Worm (Caenorhabditis elegans) whole organism, L3 larva: ENCODE data around the gene F13E9.19.
A peak's percentile ranks its signal among the peaks of the same experiment; 100 is the strongest.

Source experiments
- ZK546.5 ChIP-seq: sonication (generic microtip); optimal IDR thresholded peaks from 2 replicates; lab custom pipeline; 2017; ENCODE audit warnings: missing biosample characterization, missing genetic modification characterization
- aly-2 ChIP-seq: fragments of 150-350 bp; optimal IDR thresholded peaks from 2 replicates; lab custom pipeline; 2014; ENCODE audit warnings: missing biosample characterization, missing genetic modification characterization
- ama-1 ChIP-seq: fragments of 150-350 bp; optimal IDR thresholded peaks from 2 replicates; lab custom pipeline; 2018
- ceh-16 ChIP-seq: sonication (generic microtip); optimal IDR thresholded peaks from 2 replicates; lab custom pipeline; 2017; ENCODE audit warnings: missing biosample characterization, missing genetic modification characterization
- ceh-28 ChIP-seq: fragments of 150-350 bp; optimal IDR thresholded peaks from 2 replicates; lab custom pipeline; 2014; ENCODE audit warnings: missing biosample characterization, missing genetic modification reagents, missing genetic modification characterization
- ceh-82 ChIP-seq: fragments of 150-350 bp; optimal IDR thresholded peaks from 2 replicates; lab custom pipeline; 2014; ENCODE audit warnings: missing biosample characterization, missing genetic modification characterization
- ceh-9 ChIP-seq: sonication (generic microtip); optimal IDR thresholded peaks from 2 replicates; lab custom pipeline; 2018; ENCODE audit warnings: missing biosample characterization, missing genetic modification characterization
- daf-12 ChIP-seq: fragments of 150-350 bp; optimal IDR thresholded peaks from 2 replicates; lab custom pipeline; 2014; ENCODE audit warnings: missing biosample characterization, missing genetic modification reagents, missing genetic modification characterization
- egl-5 ChIP-seq: fragments of 150-350 bp; optimal IDR thresholded peaks from 2 replicates; lab custom pipeline; 2017; ENCODE audit warnings: missing biosample characterization, missing genetic modification reagents, missing genetic modification characterization, inconsistent platforms
- elt-2 ChIP-seq: sonication (generic microtip); optimal IDR thresholded peaks from 2 replicates; lab custom pipeline; 2016; ENCODE audit warnings: missing genetic modification reagents, mild to moderate bottlenecking, missing genetic modification characterization, missing compliant biosample characterization
- elt-3 ChIP-seq, 3 experiments: fragments of 150-350 bp in 1 of 3; sonication (generic microtip) in 2 of 3; optimal IDR thresholded peaks; 2 replicates in 2 of 3; 4 replicates in 1 of 3; lab custom pipeline; 2014 to 2017; ENCODE audit warnings: missing biosample characterization in 3 of 3, missing genetic modification characterization in 3 of 3
- eor-1 ChIP-seq, 2 experiments: fragments of 150-350 bp; optimal IDR thresholded peaks; 2 replicates each; lab custom pipeline; 2014 to 2018; ENCODE audit warnings: missing biosample characterization in 2 of 2, missing genetic modification characterization in 2 of 2
- fkh-2 ChIP-seq: fragments of 150-350 bp; optimal IDR thresholded peaks from 2 replicates; lab custom pipeline; 2014; ENCODE audit warnings: missing biosample characterization, missing genetic modification reagents, missing genetic modification characterization
- fos-1 ChIP-seq: fragments of 150-350 bp; optimal IDR thresholded peaks from 2 replicates; lab custom pipeline; 2014; ENCODE audit warnings: missing biosample characterization, missing genetic modification characterization
- hmg-11 ChIP-seq: sonication (generic microtip); optimal IDR thresholded peaks from 2 replicates; lab custom pipeline; 2016; ENCODE audit warnings: missing genetic modification characterization, missing compliant biosample characterization
- lin-15B ChIP-seq: fragments of 150-350 bp; optimal IDR thresholded peaks from 2 replicates; lab custom pipeline; 2014; ENCODE audit warnings: missing biosample characterization, missing genetic modification characterization
- lin-39 ChIP-seq: fragments of 150-350 bp; optimal IDR thresholded peaks from 2 replicates; lab custom pipeline; 2018; ENCODE audit warnings: missing biosample characterization, missing genetic modification reagents, missing genetic modification characterization
- lsy-12 ChIP-seq: sonication (generic microtip); optimal IDR thresholded peaks from 2 replicates; lab custom pipeline; 2016; ENCODE audit warnings: mild to moderate bottlenecking, missing genetic modification characterization, missing compliant biosample characterization
- mml-1 ChIP-seq: fragments of 150-350 bp; sonication (generic microtip); optimal IDR thresholded peaks from 3 replicates; lab custom pipeline; 2014; ENCODE audit warnings: missing biosample characterization, missing genetic modification characterization
- nfya-1 ChIP-seq: sonication (generic microtip); optimal IDR thresholded peaks from 2 replicates; lab custom pipeline; 2017; ENCODE audit warnings: missing genetic modification characterization, mild to moderate bottlenecking, missing compliant biosample characterization, antibody characterized with exemption, moderate library complexity; ENCODE audit not compliant: insufficient read depth
- nhr-11 ChIP-seq: fragments of 150-350 bp; optimal IDR thresholded peaks from 2 replicates; lab custom pipeline; 2014; ENCODE audit warnings: missing biosample characterization, missing genetic modification characterization
- nhr-12 ChIP-seq: fragments of 150-350 bp; optimal IDR thresholded peaks from 2 replicates; lab custom pipeline; 2014; ENCODE audit warnings: missing biosample characterization, missing genetic modification characterization
- nhr-23 ChIP-seq: fragments of 150-350 bp; optimal IDR thresholded peaks from 2 replicates; lab custom pipeline; 2014; ENCODE audit warnings: missing biosample characterization, missing genetic modification reagents, missing genetic modification characterization
- nhr-25 ChIP-seq: sonication (generic microtip); optimal IDR thresholded peaks from 2 replicates; lab custom pipeline; 2017; ENCODE audit warnings: missing biosample characterization, missing genetic modification characterization
- nhr-28 ChIP-seq: fragments of 150-350 bp; optimal IDR thresholded peaks from 2 replicates; lab custom pipeline; 2014; ENCODE audit warnings: missing biosample characterization, missing genetic modification characterization
- nhr-43 ChIP-seq: sonication (generic microtip); optimal IDR thresholded peaks from 2 replicates; lab custom pipeline; 2016; ENCODE audit warnings: mild to moderate bottlenecking, missing genetic modification characterization, missing compliant biosample characterization; ENCODE audit not compliant: poor library complexity, severe bottlenecking
- nhr-76 ChIP-seq: fragments of 150-350 bp; sonication (generic microtip); optimal IDR thresholded peaks from 5 replicates; lab custom pipeline; 2014; ENCODE audit warnings: missing biosample characterization, missing genetic modification characterization
- nhr-77 ChIP-seq: fragments of 150-350 bp; optimal IDR thresholded peaks from 2 replicates; lab custom pipeline; 2014; ENCODE audit warnings: missing biosample characterization, missing genetic modification characterization
- pha-4 ChIP-seq: fragments of 150-350 bp; optimal IDR thresholded peaks from 2 replicates; lab custom pipeline; 2014; ENCODE audit warnings: missing biosample characterization, missing genetic modification reagents, missing genetic modification characterization
- pqm-1 ChIP-seq: fragments of 150-350 bp; optimal IDR thresholded peaks from 2 replicates; lab custom pipeline; 2017; ENCODE audit warnings: missing biosample characterization, missing genetic modification characterization, inconsistent platforms
- skn-1 ChIP-seq: fragments of 150-350 bp; optimal IDR thresholded peaks from 2 replicates; lab custom pipeline; 2014; ENCODE audit warnings: missing biosample characterization, missing genetic modification characterization
- snpc-4 ChIP-seq: fragments of 150-350 bp; optimal IDR thresholded peaks from 2 replicates; lab custom pipeline; 2014; ENCODE audit warnings: missing biosample characterization, missing genetic modification characterization
- tbx-2 ChIP-seq: sonication (generic microtip); optimal IDR thresholded peaks from 2 replicates; lab custom pipeline; 2016; ENCODE audit warnings: mild to moderate bottlenecking, missing genetic modification characterization, missing compliant biosample characterization
- unc-39 ChIP-seq: sonication (generic microtip); optimal IDR thresholded peaks from 4 replicates; lab custom pipeline; 2017; ENCODE audit warnings: missing biosample characterization, missing genetic modification characterization
- unc-62 ChIP-seq: fragments of 150-350 bp; sonication (generic microtip); optimal IDR thresholded peaks from 4 replicates; lab custom pipeline; 2014; ENCODE audit warnings: missing biosample characterization, missing genetic modification reagents, missing genetic modification characterization
- zag-1 ChIP-seq: fragments of 150-350 bp; optimal IDR thresholded peaks from 2 replicates; lab custom pipeline; 2014; ENCODE audit warnings: missing biosample characterization, missing genetic modification characterization
- ztf-11 ChIP-seq: fragments of 150-350 bp; optimal IDR thresholded peaks from 2 replicates; lab custom pipeline; 2014; ENCODE audit warnings: missing biosample characterization, missing genetic modification characterization
- ztf-4 ChIP-seq: fragments of 150-350 bp; optimal IDR thresholded peaks from 2 replicates; lab custom pipeline; 2014; ENCODE audit warnings: missing biosample characterization, missing genetic modification characterization

Gene F13E9.19

ce11 chrIV:10876844-10877243 is 22.4 kb upstream of the F13E9.19 start, which contains the start of gene fipr-14:
fipr-14 (plus strand) TSS chrIV:10877144.
- TF ChIP-seq tbx-2 (tag; lab: Kevin White, UChicago) (no peak), ceh-16 (tag; lab: Kevin White, UChicago) (no peak), nfya-1 (tag; lab: Kevin White, UChicago) (no peak), nhr-25 (no peak), skn-1 (tag; lab: Kevin White, UChicago) (no peak), elt-3 (tag; optimal IDR thresholded peaks at IDR 0.05; lab: Kevin White, UChicago) (no peak), eor-1 (tag; optimal IDR thresholded peaks at IDR 0.05; lab: Kevin White, UChicago) (no peak)
- TF ChIP-seq, all 47 proteins: peak for 0

- TF ChIP-seq ztf-11 (tag; lab: Kevin White, UChicago) = no peak
- TF ChIP-seq nhr-12 (tag; lab: Kevin White, UChicago) = no peak
- no peak for TF ChIP-seq ceh-82 (tag; lab: Kevin White, UChicago)
- TF ChIP-seq lsy-12 = no peak
- TF ChIP-seq nhr-25 = no peak
- no peak for TF ChIP-seq nhr-43 (tag; lab: Kevin White, UChicago)
- TF ChIP-seq daf-12 (tag; lab: Kevin White, UChicago) = no peak
- TF ChIP-seq ztf-4 = no peak
- TF ChIP-seq unc-39 (tag; lab: Kevin White, UChicago) = no peak
- no peak for TF ChIP-seq ZK546.5 (tag; lab: Kevin White, UChicago)
- TF ChIP-seq nhr-23 (tag; lab: Kevin White, UChicago) = no peak
- TF ChIP-seq snpc-4 = no peak
- no peak for TF ChIP-seq lin-15B (tag; lab: Kevin White, UChicago)
- TF ChIP-seq fos-1 (tag; lab: Kevin White, UChicago) = no peak
- no peak for TF ChIP-seq nhr-11 (tag; lab: Kevin White, UChicago)
Measured at ce11 chrIV:10879542-10879941, 19.7 kb upstream of the F13E9.19 start, which contains the start of gene sdz-13. sdz-13 (minus strand) TSS chrIV:10879642.

ce11 chrIV:10880264-10880663 is 18.9 kb upstream of the F13E9.19 start, which contains the start of gene fipr-15:
fipr-15 (plus strand) TSS chrIV:10880564.
- TF ChIP-seq pqm-1 (tag; lab: Kevin White, UChicago) = no peak
- no peak for TF ChIP-seq daf-12 (tag; lab: Kevin White, UChicago)
- no peak for TF ChIP-seq fkh-2 (tag; lab: Kevin White, UChicago)
- no peak for TF ChIP-seq elt-3 (tag; optimal IDR thresholded peaks at IDR 0.05; lab: Kevin White, UChicago)
- TF ChIP-seq ztf-11 (tag; lab: Kevin White, UChicago) = no peak
- no peak for TF ChIP-seq zag-1
- no peak for TF ChIP-seq nhr-28
- TF ChIP-seq nhr-25 = no peak
- TF ChIP-seq aly-2 (tag; lab: Kevin White, UChicago) = no peak

ce11 chrIV:10881230-10881629 is 18.0 kb upstream of the F13E9.19 start, which contains the start of gene F13E9.13:
F13E9.13 (plus strand) TSS chrIV:10881546.
- TF ChIP-seq nhr-77 (tag; lab: Kevin White, UChicago) (no peak), nhr-43 (tag; lab: Kevin White, UChicago) (no peak), ztf-11 (tag; lab: Kevin White, UChicago) (no peak), unc-62 (GFP tag; lab: Kevin White, UChicago) (no peak), ZK546.5 (tag; lab: Kevin White, UChicago) (no peak), unc-39 (tag; lab: Kevin White, UChicago) (no peak), ceh-28 (peak; percentile 18), pha-4 (tag; lab: Kevin White, UChicago) (no peak), hmg-11 (no peak), ceh-9 (tag; lab: Kevin White, UChicago) (no peak), lin-39 (no peak), elt-2 (peak; percentile 67), ama-1 (lab: Kevin White, UChicago) (no peak), elt-3 (tag; optimal IDR thresholded peaks at IDR 0.05; lab: Kevin White, UChicago) (no peak), zag-1 (no peak)
- TF ChIP-seq, all 47 proteins: peak for 2

- TF ChIP-seq nhr-76 (tag; lab: Kevin White, UChicago) (no peak), nhr-12 (tag; lab: Kevin White, UChicago) (no peak), elt-2 (no peak), lsy-12 (no peak), fkh-2 (tag; lab: Kevin White, UChicago) (no peak), zag-1 (no peak), ama-1 (lab: Kevin White, UChicago) (no peak), ceh-9 (tag; lab: Kevin White, UChicago) (no peak), nfya-1 (tag; lab: Kevin White, UChicago) (no peak), nhr-25 (no peak), aly-2 (tag; lab: Kevin White, UChicago) (no peak), mml-1 (tag; lab: Kevin White, UChicago) (no peak), nhr-43 (tag; lab: Kevin White, UChicago) (no peak), pha-4 (tag; lab: Kevin White, UChicago) (no peak), egl-5 (tag; lab: Kevin White, UChicago) (no peak), nhr-11 (tag; lab: Kevin White, UChicago) (no peak)
Measured at ce11 chrIV:10884263-10884662, 14.9 kb upstream of the F13E9.19 start, which contains the start of gene F13E9.5. F13E9.5 (minus strand) TSS chrIV:10884363.
